Fruit fly (Drosophila melanogaster): ENCODE data around the gene CG18585.

The CG18585 gene

DNA sequence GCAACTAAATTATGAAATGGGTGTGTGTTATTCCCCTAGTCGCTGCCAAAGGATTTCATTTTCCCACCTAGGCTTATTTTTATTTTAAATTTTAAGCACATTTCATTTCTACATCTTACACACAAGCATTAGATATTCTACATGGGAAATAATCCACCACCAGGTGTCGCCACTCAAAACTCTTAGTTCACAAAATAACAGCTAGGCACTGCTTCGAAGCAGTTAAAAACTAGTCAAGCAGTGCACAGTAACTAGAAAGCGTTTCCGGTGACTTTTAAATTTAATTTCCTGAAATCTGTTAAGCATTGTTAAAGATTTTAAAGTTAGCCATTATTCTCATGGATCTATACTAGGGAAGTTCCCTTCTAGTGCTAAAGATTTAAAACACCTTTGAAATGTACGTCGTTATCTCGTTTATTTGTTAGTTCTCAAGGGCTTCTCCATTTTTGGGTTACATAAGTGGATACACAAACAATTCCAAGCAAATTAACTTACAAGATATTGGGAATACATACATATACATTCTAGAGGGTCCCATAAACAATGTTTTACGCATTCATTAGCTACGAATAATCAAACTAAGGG lies 49.2 kb downstream of the CG18585 start (continued):
- peak; percentile 92 for TF ChIP-seq CG17328 (GFP tag; IDR thresholded peaks at IDR 0.05)
- TF ChIP-seq sim (GFP tag; IDR thresholded peaks at IDR 0.05): peak; percentile 38; the same call in 1 of the 2 replicates
- peak; percentile 71 for TF ChIP-seq CG15269 (tag; optimal IDR thresholded peaks at IDR 0.05)
- TF ChIP-seq CG1603 (tag; optimal IDR thresholded peaks at IDR 0.05): peak; percentile 92
- TF ChIP-seq ac (GFP tag; optimal IDR thresholded peaks at IDR 0.05): no peak
- peak; percentile 92 for TF ChIP-seq Myb (GFP tag; optimal IDR thresholded peaks at IDR 0.05)
- peak; percentile 64 for TF ChIP-seq p53 (GFP tag; optimal IDR thresholded peaks at IDR 0.05)
- no peak for TF ChIP-seq CG4854 (GFP tag; optimal IDR thresholded peaks at IDR 0.05)
- no peak for TF ChIP-seq insv (GFP tag; optimal IDR thresholded peaks at IDR 0.05)
- peak; percentile 77 for TF ChIP-seq Atf6 (GFP tag; IDR thresholded peaks at IDR 0.05)
- TF ChIP-seq Pdp1 (GFP tag; optimal IDR thresholded peaks at IDR 0.05): peak; percentile 37 to 56
- no peak for TF ChIP-seq Asciz (GFP tag; optimal IDR thresholded peaks at IDR 0.05)
- TF ChIP-seq CG10979 (tag; optimal IDR thresholded peaks at IDR 0.05): no peak
- no peak for TF ChIP-seq trem (tag; optimal IDR thresholded peaks at IDR 0.05)
- TF ChIP-seq CG4404 (GFP tag; IDR thresholded peaks at IDR 0.05): 0 out of 2 replicates have a peak, but pooled peaks have one; percentile 26
- no peak for TF ChIP-seq cwo (GFP tag; optimal IDR thresholded peaks at IDR 0.05)
- peak; percentile 77 for TF ChIP-seq CG2120 (GFP tag; optimal IDR thresholded peaks at IDR 0.05)
- peak; percentile 86 for TF ChIP-seq sisA (GFP tag; IDR thresholded peaks at IDR 0.05)
- peak; percentile 76 for TF ChIP-seq gce (GFP tag; IDR thresholded peaks at IDR 0.05)
- peak; percentile 63 for TF ChIP-seq CG10543 (GFP tag; optimal IDR thresholded peaks at IDR 0.05)
- peak; percentile 67 for TF ChIP-seq az2 (GFP tag; optimal IDR thresholded peaks at IDR 0.05)
- no peak for TF ChIP-seq nau (GFP tag; optimal IDR thresholded peaks at IDR 0.05)
- peak; percentile 88 for TF ChIP-seq Mrtf (GFP tag; IDR thresholded peaks at IDR 0.05)
- TF ChIP-seq Fer1 (GFP tag; optimal IDR thresholded peaks at IDR 0.05): no peak
- peak; percentile 89 for TF ChIP-seq CG9932 (GFP tag; IDR thresholded peaks at IDR 0.05)
- TF ChIP-seq Doc3 (GFP tag; IDR thresholded peaks at IDR 0.05; ENCODE audit: partially characterized antibody): no peak
- peak; percentile 73 for TF ChIP-seq gem (tag; optimal IDR thresholded peaks at IDR 0.05)
- peak; percentile 96 for TF ChIP-seq CG8089 (GFP tag; optimal IDR thresholded peaks at IDR 0.05)
- TF ChIP-seq Aef1 (GFP tag; IDR thresholded peaks at IDR 0.05): peak; percentile 77
- TF ChIP-seq CG8281 (tag; optimal IDR thresholded peaks at IDR 0.05): no peak
- no peak for TF ChIP-seq zf30C (GFP tag; optimal IDR thresholded peaks at IDR 0.05)
- TF ChIP-seq Sox100B (GFP tag; optimal IDR thresholded peaks at IDR 0.05): no peak
- TF ChIP-seq CG4707 (GFP tag; optimal IDR thresholded peaks at IDR 0.05): peak; percentile 81
- peak; percentile 81 for TF ChIP-seq al (GFP tag; IDR thresholded peaks at IDR 0.05)
- TF ChIP-seq fd64A (GFP tag; optimal IDR thresholded peaks at IDR 0.05): no peak
- no peak for TF ChIP-seq Hr51 (GFP tag; optimal IDR thresholded peaks at IDR 0.05)
- peak; percentile 24 for TF ChIP-seq Mes4 (GFP tag; optimal IDR thresholded peaks at IDR 0.05)
- TF ChIP-seq CG3838 (GFP tag; optimal IDR thresholded peaks at IDR 0.05): no peak
- peak; percentile 93 for TF ChIP-seq Hmr (GFP tag; optimal IDR thresholded peaks at IDR 0.05)
- peak; percentile 78 for TF ChIP-seq B-H2 (GFP tag; optimal IDR thresholded peaks at IDR 0.05)
- TF ChIP-seq Dref (GFP tag; IDR thresholded peaks at IDR 0.05): peak; percentile 41
- TF ChIP-seq CG32532 (GFP tag; IDR thresholded peaks at IDR 0.05): peak; percentile 76
- TF ChIP-seq CG33213 (GFP tag; optimal IDR thresholded peaks at IDR 0.05): peak; percentile 8
- no peak for TF ChIP-seq Spps (tag; optimal IDR thresholded peaks at IDR 0.05)
- TF ChIP-seq CG3065 (GFP tag; optimal IDR thresholded peaks at IDR 0.05): peak; percentile 53
- TF ChIP-seq corto (GFP tag; optimal IDR thresholded peaks at IDR 0.05): no peak
- no peak for TF ChIP-seq Dfd (GFP tag; optimal IDR thresholded peaks at IDR 0.05)
- TF ChIP-seq schlank (tag; optimal IDR thresholded peaks at IDR 0.05): peak; percentile 57
- TF ChIP-seq Stat92E (GFP tag; optimal IDR thresholded peaks at IDR 0.05): no peak
- TF ChIP-seq CG14710 (tag; optimal IDR thresholded peaks at IDR 0.05): no peak

Measured in whole organism, embryonic.